Worm (Caenorhabditis elegans): ENCODE measurements around the gene kin-2.

DNA sequence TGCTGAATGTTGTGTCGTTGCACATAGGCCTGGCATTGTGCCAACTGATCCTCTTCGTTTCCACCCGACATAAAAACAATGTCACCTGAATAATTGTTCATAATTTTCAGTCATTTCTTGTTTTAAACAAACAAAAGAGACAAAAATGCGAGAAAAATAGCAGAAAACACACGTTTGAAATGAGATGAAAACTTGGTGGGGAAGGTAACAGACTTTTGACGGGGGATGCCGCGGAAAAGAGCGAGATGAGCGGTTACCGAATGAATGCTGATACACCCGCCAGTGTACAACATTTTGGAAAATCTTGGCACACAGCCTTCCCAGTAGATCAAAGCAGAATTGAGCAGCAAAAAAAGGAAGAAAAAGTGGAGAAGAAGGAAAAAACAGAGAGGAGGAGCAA, at the start of gene kin-2:
- TF ChIP-seq ceh-9 (tag; optimal IDR thresholded peaks at IDR 0.05) (no peak), elt-1 (tag; optimal IDR thresholded peaks at IDR 0.05) (no peak), snpc-4 (tag; optimal IDR thresholded peaks at IDR 0.05) (no peak), aly-2 (tag; optimal IDR thresholded peaks at IDR 0.05) (no peak), pqm-1 (tag; optimal IDR thresholded peaks at IDR 0.05) (no peak), unc-39 (tag; optimal IDR thresholded peaks at IDR 0.05) (no peak), nhr-12 (tag; optimal IDR thresholded peaks at IDR 0.05) (no peak), mml-1 (tag; optimal IDR thresholded peaks at IDR 0.05) (no peak), nhr-28 (tag; optimal IDR thresholded peaks at IDR 0.05) (no peak), lin-15B (tag; optimal IDR thresholded peaks at IDR 0.05) (no peak), elt-3 (tag; optimal IDR thresholded peaks at IDR 0.05) (no peak), tbx-2 (tag; optimal IDR thresholded peaks at IDR 0.05) (no peak), sea-2 (GFP tag; optimal IDR thresholded peaks at IDR 0.05) (no peak)
